Worm (Caenorhabditis elegans) whole organism, early embryonic: ENCODE data around the gene K08H2.3.
A peak's percentile ranks its signal among the peaks of the same experiment; 100 is the strongest.

ENCODE experiments used
- B0310.2 ChIP-seq: sonication (generic microtip); optimal IDR thresholded peaks from 2 replicates; lab custom pipeline; 2016; ENCODE audit warnings: mild to moderate bottlenecking, missing genetic modification characterization, missing compliant biosample characterization
- F13C5.2 ChIP-seq: sonication (generic microtip); optimal IDR thresholded peaks from 2 replicates; lab custom pipeline; 2017; ENCODE audit warnings: mild to moderate bottlenecking, missing genetic modification characterization, inconsistent platforms, missing compliant biosample characterization
- aly-1 ChIP-seq: sonication (generic microtip); optimal IDR thresholded peaks from 2 replicates; lab custom pipeline; 2016; ENCODE audit warnings: missing genetic modification characterization, missing compliant biosample characterization
- ama-1 ChIP-seq: fragments of 150-350 bp; optimal IDR thresholded peaks from 2 replicates; lab custom pipeline; 2014
- ceh-13 ChIP-seq: fragments of 200-800 bp; sonication (Bioruptor generic); optimal IDR thresholded peaks from 2 replicates; lab custom pipeline; 2018; ENCODE audit warnings: mild to moderate bottlenecking, missing genetic modification characterization, missing compliant biosample characterization
- ceh-36 ChIP-seq: sonication (generic microtip); optimal IDR thresholded peaks from 2 replicates; lab custom pipeline; 2016; ENCODE audit warnings: missing genetic modification characterization, inconsistent platforms, missing compliant biosample characterization
- ets-7 ChIP-seq: sonication (generic microtip); optimal IDR thresholded peaks from 2 replicates; lab custom pipeline; 2016; ENCODE audit warnings: missing genotype, missing genetic modification characterization, missing compliant biosample characterization
- flt-1 ChIP-seq: fragments of 200-800 bp; sonication (Bioruptor generic); IDR thresholded peaks from 2 replicates; pipeline ENCODE4 v1.3.6; 2022; ENCODE audit warnings: missing genetic modification characterization, missing compliant biosample characterization
- hmbx-1 ChIP-seq: sonication (generic microtip); optimal IDR thresholded peaks from 2 replicates; lab custom pipeline; 2016; ENCODE audit warnings: mild to moderate bottlenecking, missing genetic modification characterization, missing compliant biosample characterization
- hmg-4 ChIP-seq: fragments of 200-800 bp; sonication (Bioruptor generic); optimal IDR thresholded peaks from 2 replicates; lab custom pipeline; 2018; ENCODE audit warnings: mild to moderate bottlenecking, missing genetic modification characterization, missing compliant biosample characterization
- hnd-1 ChIP-seq: sonication (generic microtip); optimal IDR thresholded peaks from 2 replicates; lab custom pipeline; 2016; ENCODE audit warnings: missing genetic modification characterization, missing compliant biosample characterization
- pes-1 ChIP-seq: fragments of 200-800 bp; sonication (Bioruptor generic); IDR thresholded peaks from 2 replicates; pipeline ENCODE4 v1.3.6; 2022; ENCODE audit warnings: missing genetic modification reagents, missing genetic modification characterization, missing compliant biosample characterization
- scrt-1 ChIP-seq: fragments of 200-800 bp; sonication (Bioruptor generic); IDR thresholded peaks from 2 replicates; pipeline ENCODE4 v1.3.6; 2022; ENCODE audit warnings: missing genetic modification characterization, missing compliant biosample characterization
- sea-1 ChIP-seq: fragments of 200-800 bp; sonication (Bioruptor generic); conservative IDR thresholded peaks from 2 replicates; pipeline ENCODE4 v1.3.6; 2022; ENCODE audit warnings: missing genetic modification characterization, missing compliant biosample characterization
- tbx-11 ChIP-seq: fragments of 200-800 bp; sonication (Bioruptor generic); IDR thresholded peaks from 2 replicates; pipeline ENCODE4 v1.3.6; 2022; ENCODE audit warnings: missing genetic modification characterization, missing compliant biosample characterization
- tbx-37 ChIP-seq: fragments of 200-800 bp; sonication (Bioruptor generic); conservative IDR thresholded peaks from 2 replicates; pipeline ENCODE4 v1.3.6; 2022; ENCODE audit warnings: missing genetic modification reagents, missing genetic modification characterization, missing compliant biosample characterization
- tra-4 ChIP-seq: sonication (generic microtip); optimal IDR thresholded peaks from 2 replicates; lab custom pipeline; 2017; ENCODE audit warnings: missing genetic modification characterization, missing compliant biosample characterization

Gene K08H2.3

DNA sequence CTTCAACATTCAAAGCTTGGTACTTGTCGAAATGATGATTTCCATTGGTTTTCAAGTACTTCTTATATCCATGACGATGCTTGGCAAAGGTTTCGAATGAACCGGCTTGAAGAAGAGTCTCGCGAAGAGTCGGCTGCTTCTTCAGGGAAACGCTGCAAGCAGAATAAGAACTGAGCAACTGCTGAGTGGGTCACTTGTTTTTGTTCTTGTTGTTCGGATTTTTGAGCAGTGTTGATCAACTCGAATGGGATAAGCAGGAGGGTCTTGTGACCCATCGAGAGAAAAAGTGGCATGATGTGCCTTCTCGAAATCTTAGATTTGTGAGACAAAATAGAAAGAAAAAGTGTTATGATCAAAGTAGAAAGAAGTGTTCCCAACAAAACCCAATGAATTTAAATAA lies 16.6 kb upstream of the K08H2.3 start:
- TF ChIP-seq hmg-4 (GFP tag; lab: Kevin White, UChicago): no peak
- no peak for TF ChIP-seq tbx-37 (GFP tag; lab: Robert Waterston, UW)
- no peak for TF ChIP-seq ets-7 (tag; lab: Kevin White, UChicago)

ce11 chrX:13221357-13221756 lies 15.8 kb upstream of the K08H2.3 start, which contains the start of gene asp-4:
Gene asp-4, minus strand, starts transcription at chrX:13221462.
- TF ChIP-seq aly-1 (tag; lab: Kevin White, UChicago): no peak
- TF ChIP-seq F13C5.2 (tag; lab: Kevin White, UChicago): no peak
- no peak for TF ChIP-seq hmg-4 (GFP tag; lab: Kevin White, UChicago)
- no peak for TF ChIP-seq scrt-1
- TF ChIP-seq pes-1 (GFP tag; lab: Robert Waterston, UW): no peak
- TF ChIP-seq hmbx-1 (tag; lab: Kevin White, UChicago): no peak

ce11 chrX:13223437-13223836 lies 13.8 kb upstream of the K08H2.3 start, which contains the start of gene skr-20:
Gene skr-20, minus strand, starts transcription at chrX:13223537.
- TF ChIP-seq F13C5.2 (tag; lab: Kevin White, UChicago) (no peak), B0310.2 (tag; lab: Kevin White, UChicago) (no peak), tbx-11 (no peak), hnd-1 (no peak), ceh-36 (tag; lab: Kevin White, UChicago) (no peak), flt-1 (no peak), aly-1 (tag; lab: Kevin White, UChicago) (no peak), tra-4 (tag; lab: Kevin White, UChicago) (no peak), scrt-1 (no peak), hmbx-1 (tag; lab: Kevin White, UChicago) (no peak), tbx-37 (GFP tag; lab: Robert Waterston, UW) (no peak), hmg-4 (GFP tag; lab: Kevin White, UChicago) (no peak)

- TF ChIP-seq sea-1 (GFP tag; lab: Robert Waterston, UW) (no peak), B0310.2 (tag; lab: Kevin White, UChicago) (no peak), scrt-1 (no peak), flt-1 (no peak), aly-1 (tag; lab: Kevin White, UChicago) (no peak), tra-4 (tag; lab: Kevin White, UChicago) (no peak), pes-1 (GFP tag; lab: Robert Waterston, UW) (no peak), tbx-11 (no peak), ama-1 (lab: Kevin White, UChicago) (no peak), hmg-4 (GFP tag; lab: Kevin White, UChicago) (no peak), hnd-1 (no peak), hmbx-1 (tag; lab: Kevin White, UChicago) (no peak), ceh-36 (tag; lab: Kevin White, UChicago) (no peak), ets-7 (tag; lab: Kevin White, UChicago) (no peak), F13C5.2 (tag; lab: Kevin White, UChicago) (no peak), tbx-37 (GFP tag; lab: Robert Waterston, UW) (no peak)
Measured at ce11 chrX:13224608-13225007, 12.6 kb upstream of the K08H2.3 start, which contains the start of gene skr-19. Gene skr-19, minus strand, starts transcription at chrX:13224708.

- TF ChIP-seq ceh-36 (tag; lab: Kevin White, UChicago) (peak; percentile 5), hmbx-1 (tag; lab: Kevin White, UChicago) (no peak)
Measured at ce11 chrX:13225111-13225905, 11.9 kb upstream of the K08H2.3 start.

DNA sequence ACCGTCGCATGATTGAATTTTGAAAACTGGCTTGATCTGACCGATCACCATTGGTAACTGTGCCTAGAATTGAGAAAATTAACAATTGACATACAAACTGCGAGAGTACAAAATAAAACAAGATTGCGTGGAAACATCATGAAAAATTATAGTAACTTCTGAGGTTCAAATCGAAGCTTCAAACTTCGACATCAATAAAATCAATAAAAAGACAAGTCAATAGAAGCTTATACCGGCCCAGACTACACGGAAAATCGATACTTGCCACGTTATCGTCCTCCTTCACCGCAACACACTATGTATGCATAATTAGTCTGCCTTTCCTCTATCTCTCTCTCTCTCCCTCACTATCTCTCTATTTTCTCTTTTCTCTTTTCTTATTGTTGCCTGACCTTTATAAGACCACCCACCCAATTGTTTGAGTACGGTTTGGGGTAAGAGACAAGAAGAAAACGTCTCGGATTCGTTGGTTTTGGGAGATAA lies 10.5 kb upstream of the K08H2.3 start, which contains the start of gene skr-21:
Gene skr-21 (minus strand): TSS at position 51 of the 483 bp plus-strand sequence.
- no peak for TF ChIP-seq hnd-1
- TF ChIP-seq tbx-11: no peak
- TF ChIP-seq sea-1 (GFP tag; lab: Robert Waterston, UW): 0 out of 2 replicates have a peak, but pooled peaks have one; percentile 27
- TF ChIP-seq pes-1 (GFP tag; lab: Robert Waterston, UW): no peak
- no peak for TF ChIP-seq hmg-4 (GFP tag; lab: Kevin White, UChicago)
- peak; percentile 28 for TF ChIP-seq aly-1 (tag; lab: Kevin White, UChicago)
- TF ChIP-seq scrt-1: no peak

ce11 chrX:13227778-13228177 lies 9.4 kb upstream of the K08H2.3 start:
- TF ChIP-seq tra-4 (tag; lab: Kevin White, UChicago) (no peak), sea-1 (GFP tag; lab: Robert Waterston, UW) (no peak), F13C5.2 (tag; lab: Kevin White, UChicago) (no peak), ceh-13 (GFP tag; lab: Kevin White, UChicago) (no peak), hmg-4 (GFP tag; lab: Kevin White, UChicago) (no peak), tbx-37 (GFP tag; lab: Robert Waterston, UW) (no peak), ama-1 (lab: Kevin White, UChicago) (no peak), pes-1 (GFP tag; lab: Robert Waterston, UW) (no peak)

- no peak for TF ChIP-seq ets-7 (tag; lab: Kevin White, UChicago)
Measured at ce11 chrX:13232259-13232658, 4.9 kb upstream of the K08H2.3 start, which contains the start of gene bgnt-1.5. Gene bgnt-1.5, minus strand, starts transcription at chrX:13232359.
